Worm (Caenorhabditis elegans) whole organism, L2 larva: ENCODE data around the gene B0024.13.

Source experiments
- R02D3.7 ChIP-seq: fragments of 150-350 bp; optimal IDR thresholded peaks from 2 replicates; lab custom pipeline; 2014; ENCODE audit warnings: missing biosample characterization, missing genetic modification characterization
- aly-2 ChIP-seq: fragments of 150-350 bp; optimal IDR thresholded peaks from 2 replicates; lab custom pipeline; 2014; ENCODE audit warnings: missing biosample characterization, missing genetic modification characterization
- elt-1 ChIP-seq: fragments of 150-350 bp; optimal IDR thresholded peaks from 2 replicates; lab custom pipeline; 2014; ENCODE audit warnings: missing biosample characterization, missing genetic modification characterization
- lin-39 ChIP-seq: fragments of 150-350 bp; optimal IDR thresholded peaks from 2 replicates; lab custom pipeline; 2014; ENCODE audit warnings: missing biosample characterization, missing genetic modification reagents, missing genetic modification characterization
- mdl-1 ChIP-seq, 2 experiments: fragments of 150-350 bp in 1 of 2; sonication (generic microtip) in 1 of 2; optimal IDR thresholded peaks; 2 replicates each; lab custom pipeline; 2017; ENCODE audit warnings: missing biosample characterization in 2 of 2, missing genetic modification characterization in 2 of 2
- nhr-12 ChIP-seq: fragments of 150-350 bp; optimal IDR thresholded peaks from 2 replicates; lab custom pipeline; 2014; ENCODE audit warnings: missing biosample characterization, missing genetic modification characterization
- snpc-4 ChIP-seq: fragments of 150-350 bp; optimal IDR thresholded peaks from 2 replicates; lab custom pipeline; 2014; ENCODE audit warnings: missing biosample characterization, missing genetic modification characterization
- ztf-4 ChIP-seq: fragments of 150-350 bp; optimal IDR thresholded peaks from 2 replicates; lab custom pipeline; 2014; ENCODE audit warnings: missing biosample characterization, missing genetic modification characterization

ce11 chrV:10323537-10323936, 3.0 kb downstream of the B0024.13 start:
- TF ChIP-seq R02D3.7 (tag; lab: Kevin White, UChicago) (no peak), lin-39 (tag; lab: Kevin White, UChicago) (no peak), mdl-1 (tag; optimal IDR thresholded peaks at IDR 0.05; lab: Kevin White, UChicago) (no peak), aly-2 (tag; lab: Kevin White, UChicago) (no peak), ztf-4 (tag; lab: Kevin White, UChicago) (no peak), nhr-12 (tag; lab: Kevin White, UChicago) (no peak), snpc-4 (tag; lab: Kevin White, UChicago) (no peak), elt-1 (tag; lab: Kevin White, UChicago) (no peak)
